Fruit fly (Drosophila melanogaster) whole organism, embryonic: ENCODE measurements around the gene CG45676.

Experiments
- Awh ChIP-seq: fragments of 200-800 bp; sonication (Bioruptor generic); IDR thresholded peaks from 2 replicates; pipeline ENCODE4, ENCODE4 v1.3.6; 2022; ENCODE audit warnings: missing biosample characterization, missing genetic modification characterization
- CG10147 ChIP-seq: fragments of 200-800 bp; sonication (Bioruptor generic); optimal IDR thresholded peaks from 2 replicates; lab custom pipeline; 2019; ENCODE audit warnings: missing biosample characterization, mild to moderate bottlenecking, missing genetic modification characterization, moderate library complexity
- CG10267 ChIP-seq: fragments of 200-800 bp; sonication (Bioruptor generic); optimal IDR thresholded peaks from 2 replicates; lab custom pipeline; 2018; ENCODE audit warnings: missing biosample characterization, mild to moderate bottlenecking, missing genetic modification characterization, moderate library complexity
- CG10543 ChIP-seq: fragments of 200-800 bp; sonication (Bioruptor generic); optimal IDR thresholded peaks from 3 replicates; lab custom pipeline; 2017; ENCODE audit warnings: missing biosample characterization, mild to moderate bottlenecking, missing genetic modification characterization, moderate library complexity
- CG10979 ChIP-seq: fragments of 200-800 bp; sonication (Bioruptor generic); optimal IDR thresholded peaks from 2 replicates; lab custom pipeline; 2018; ENCODE audit warnings: missing biosample characterization, mild to moderate bottlenecking, missing genetic modification characterization, moderate library complexity
- CG14710 ChIP-seq: fragments of 200-800 bp; sonication (Bioruptor generic); optimal IDR thresholded peaks from 3 replicates; lab custom pipeline; 2019; ENCODE audit warnings: missing biosample characterization, mild to moderate bottlenecking, missing genetic modification characterization, moderate library complexity
- CG15696 ChIP-seq: fragments of 200-800 bp; sonication (Bioruptor generic); optimal IDR thresholded peaks from 2 replicates; lab custom pipeline; 2019; ENCODE audit warnings: missing biosample characterization, mild to moderate bottlenecking, missing genetic modification characterization, moderate library complexity
- CG1603 ChIP-seq: fragments of 200-800 bp; sonication (Bioruptor generic); optimal IDR thresholded peaks from 2 replicates; lab custom pipeline; 2019; ENCODE audit warnings: missing biosample characterization, mild to moderate bottlenecking, missing genetic modification characterization, moderate library complexity
- CG16863 ChIP-seq: fragments of 200-800 bp; sonication (Bioruptor generic); optimal IDR thresholded peaks from 3 replicates; lab custom pipeline; 2016; ENCODE audit warnings: missing biosample characterization, missing genetic modification characterization
- CG3163 ChIP-seq: fragments of 200-800 bp; sonication (Bioruptor generic); optimal IDR thresholded peaks from 3 replicates; lab custom pipeline; 2016; ENCODE audit warnings: missing biosample characterization, missing genetic modification characterization
- CG5953 ChIP-seq: fragments of 200-800 bp; sonication (Bioruptor generic); IDR thresholded peaks from 2 replicates; pipeline ENCODE4 v1.3.6; 2022; ENCODE audit warnings: missing biosample characterization, missing genetic modification characterization
- CG6854 ChIP-seq: fragments of 200-800 bp; sonication (Bioruptor generic); optimal IDR thresholded peaks from 3 replicates; lab custom pipeline; 2017; ENCODE audit warnings: missing biosample characterization, mild to moderate bottlenecking, missing genetic modification characterization
- CG7357 ChIP-seq: fragments of 200-800 bp; sonication (Bioruptor generic); IDR thresholded peaks from 3 replicates; pipeline ENCODE4 v1.3.6; 2022; ENCODE audit warnings: missing biosample characterization, missing genetic modification characterization
- CG8290 ChIP-seq, 3 experiments: fragments of 200-800 bp; sonication (Bioruptor generic); optimal IDR thresholded peaks; 2 replicates each; lab custom pipeline; 2016 to 2019; ENCODE audit warnings: missing biosample characterization in 3 of 3, missing genetic modification characterization in 3 of 3, mild to moderate bottlenecking in 2 of 3, moderate library complexity in 1 of 3
- CG9215 ChIP-seq: fragments of 200-800 bp; sonication (Bioruptor generic); IDR thresholded peaks from 2 replicates; pipeline ENCODE4 v1.3.6; 2022; ENCODE audit warnings: missing biosample characterization, missing genetic modification characterization
- Deaf1 ChIP-seq: fragments of 200-800 bp; optimal IDR thresholded peaks from 3 replicates; lab custom pipeline; 2019; ENCODE audit warnings: missing biosample characterization, mild to moderate bottlenecking, missing genetic modification characterization, moderate library complexity
- HLH3B ChIP-seq: fragments of 200-800 bp; sonication (Bioruptor generic); IDR thresholded peaks from 2 replicates; pipeline ENCODE4 v1.3.6; 2022; ENCODE audit warnings: missing biosample characterization, missing genetic modification characterization
- Hmr ChIP-seq: fragments of 200-800 bp; sonication (Bioruptor generic); optimal IDR thresholded peaks from 3 replicates; lab custom pipeline; 2017; ENCODE audit warnings: mild to moderate bottlenecking, missing biosample characterization, missing genetic modification reagents, missing genetic modification characterization
- MTF-1 ChIP-seq: fragments of 200-800 bp; sonication (Bioruptor generic); optimal IDR thresholded peaks from 2 replicates; lab custom pipeline; 2018; ENCODE audit warnings: missing biosample characterization, mild to moderate bottlenecking, missing genetic modification characterization, borderline replicate concordance
- Mes4 ChIP-seq: fragments of 200-800 bp; sonication (Bioruptor generic); optimal IDR thresholded peaks from 2 replicates; lab custom pipeline; 2016; ENCODE audit warnings: missing biosample characterization, missing genetic modification characterization
- Neu2 ChIP-seq: fragments of 200-800 bp; sonication (Bioruptor generic); optimal IDR thresholded peaks from 3 replicates; lab custom pipeline; 2016; ENCODE audit warnings: missing biosample characterization, missing genetic modification characterization, borderline replicate concordance
- Ssrp ChIP-seq: fragments of 200-800 bp; sonication (Bioruptor generic); optimal IDR thresholded peaks from 2 replicates; lab custom pipeline; 2018; ENCODE audit warnings: missing biosample characterization, mild to moderate bottlenecking, missing genetic modification characterization, moderate library complexity
- Vsx1 ChIP-seq: fragments of 200-800 bp; sonication (Bioruptor generic); optimal IDR thresholded peaks from 2 replicates; lab custom pipeline; 2017; ENCODE audit warnings: missing biosample characterization, mild to moderate bottlenecking, missing genetic modification characterization, missing genetic modification reagents
- Xrp1 ChIP-seq: fragments of 200-800 bp; sonication (Bioruptor generic); IDR thresholded peaks from 2 replicates; pipeline ENCODE4 v1.3.6; 2022; ENCODE audit warnings: missing biosample characterization, missing genetic modification characterization
- YL-1 ChIP-seq: fragments of 200-800 bp; sonication (Bioruptor generic); optimal IDR thresholded peaks from 3 replicates; lab custom pipeline; 2017; ENCODE audit warnings: missing biosample characterization, mild to moderate bottlenecking, missing genetic modification characterization
- ase ChIP-seq: fragments of 200-800 bp; sonication (Bioruptor generic); IDR thresholded peaks from 3 replicates; pipeline ENCODE4 v1.3.6; 2022; ENCODE audit warnings: missing biosample characterization, missing genetic modification characterization
- cas ChIP-seq: fragments of 200-800 bp; sonication (Bioruptor generic); IDR thresholded peaks from 2 replicates; pipeline ENCODE4 v1.3.6; 2022; ENCODE audit warnings: missing biosample characterization, missing genetic modification characterization
- chm ChIP-seq: fragments of 200-800 bp; sonication (Bioruptor generic); IDR thresholded peaks from 2 replicates; pipeline ENCODE4 v1.3.6; 2022; ENCODE audit warnings: missing biosample characterization, missing genetic modification characterization
- esg ChIP-seq: fragments of 200-800 bp; sonication (Bioruptor generic); conservative IDR thresholded peaks from 2 replicates; pipeline ENCODE4 v1.3.6; 2022; ENCODE audit warnings: missing biosample characterization, missing genetic modification characterization
- ewg ChIP-seq: fragments of 200-800 bp; sonication (Bioruptor generic); optimal IDR thresholded peaks from 3 replicates; lab custom pipeline; 2017; ENCODE audit warnings: mild to moderate bottlenecking, missing biosample characterization, missing genetic modification reagents, missing genetic modification characterization
- fd96Cb ChIP-seq: fragments of 200-800 bp; sonication (Bioruptor generic); optimal IDR thresholded peaks from 2 replicates; lab custom pipeline; 2018; ENCODE audit warnings: missing biosample characterization, mild to moderate bottlenecking, missing genetic modification characterization, moderate library complexity
- gcm2 ChIP-seq: fragments of 200-800 bp; sonication (Bioruptor generic); optimal IDR thresholded peaks from 2 replicates; lab custom pipeline; 2016; ENCODE audit warnings: missing biosample characterization, missing genetic modification characterization
- her ChIP-seq: fragments of 200-800 bp; sonication (Bioruptor generic); optimal IDR thresholded peaks from 2 replicates; lab custom pipeline; 2016; ENCODE audit warnings: missing biosample characterization, missing genetic modification characterization
- jumu ChIP-seq: fragments of 200-800 bp; sonication (Bioruptor generic); optimal IDR thresholded peaks from 3 replicates; lab custom pipeline; 2016; ENCODE audit warnings: missing biosample characterization, missing genetic modification characterization
- klu ChIP-seq: fragments of 200-800 bp; sonication (Bioruptor generic); IDR thresholded peaks from 2 replicates; pipeline ENCODE4 v1.3.6; 2022; ENCODE audit warnings: missing biosample characterization, missing genetic modification characterization
- lov ChIP-seq, 2 experiments: fragments of 200-800 bp in 1 of 2; fragments of >200 bp in 1 of 2; sonication (Bioruptor generic) in 1 of 2; IDR thresholded peaks in 1 of 2; optimal IDR thresholded peaks in 1 of 2; 2 replicates in 1 of 2; 3 replicates in 1 of 2; pipeline versions ENCODE4 v1.3.6 to Lab custom; 2017 to 2022; ENCODE audit warnings: missing biosample characterization in 1 of 2, missing genetic modification characterization in 1 of 2
- maf-S ChIP-seq: fragments of 200-800 bp; sonication (Bioruptor generic); optimal IDR thresholded peaks from 2 replicates; lab custom pipeline; 2016; ENCODE audit warnings: missing biosample characterization, missing genetic modification characterization
- mam ChIP-seq: fragments of 200-800 bp; sonication (Bioruptor generic); optimal IDR thresholded peaks from 3 replicates; lab custom pipeline; 2016; ENCODE audit warnings: missing biosample characterization, missing genetic modification characterization
- nau ChIP-seq: fragments of 200-800 bp; sonication (Bioruptor generic); optimal IDR thresholded peaks from 3 replicates; lab custom pipeline; 2017; ENCODE audit warnings: missing biosample characterization, mild to moderate bottlenecking, missing genetic modification characterization, missing genetic modification reagents
- salm ChIP-seq: fragments of 200-800 bp; sonication (Bioruptor generic); optimal IDR thresholded peaks from 2 replicates; lab custom pipeline; 2018; ENCODE audit warnings: missing biosample characterization, mild to moderate bottlenecking, missing genetic modification characterization
- scrt ChIP-seq: fragments of 200-800 bp; sonication (Bioruptor generic); optimal IDR thresholded peaks from 2 replicates; lab custom pipeline; 2018; ENCODE audit warnings: missing biosample characterization, mild to moderate bottlenecking, missing genetic modification characterization, moderate library complexity
- sens-2 ChIP-seq: fragments of 200-800 bp; sonication (Bioruptor generic); IDR thresholded peaks from 2 replicates; pipeline ENCODE4 v1.3.6; 2022; ENCODE audit warnings: missing biosample characterization, missing genetic modification characterization
- sna ChIP-seq: fragments of 200-800 bp; sonication (Bioruptor generic); IDR thresholded peaks from 2 replicates; pipeline ENCODE4 v1.3.6; 2022; ENCODE audit warnings: missing biosample characterization, missing genetic modification characterization; ENCODE audit not compliant: partially characterized antibody
- so ChIP-seq: fragments of 200-800 bp; sonication (Bioruptor generic); IDR thresholded peaks from 3 replicates; pipeline ENCODE4 v1.3.6; 2022; ENCODE audit warnings: missing biosample characterization, missing genetic modification characterization
- stwl ChIP-seq: fragments of 200-800 bp; sonication (Bioruptor generic); optimal IDR thresholded peaks from 3 replicates; lab custom pipeline; 2018; ENCODE audit warnings: missing biosample characterization, mild to moderate bottlenecking, missing genetic modification characterization, moderate library complexity
- tup ChIP-seq: fragments of 200-800 bp; sonication (Bioruptor generic); optimal IDR thresholded peaks from 2 replicates; lab custom pipeline; 2016; ENCODE audit warnings: missing biosample characterization, mild to moderate bottlenecking, missing genetic modification characterization, moderate library complexity
- yki ChIP-seq: fragments of >200 bp; optimal IDR thresholded peaks from 3 replicates; lab custom pipeline; 2018
- zen2 ChIP-seq: fragments of 200-800 bp; sonication (Bioruptor generic); IDR thresholded peaks from 3 replicates; pipeline ENCODE4 v1.3.6; 2022; ENCODE audit warnings: missing biosample characterization, missing genetic modification characterization; ENCODE audit not compliant: partially characterized antibody

The CG45676 gene

DNA sequence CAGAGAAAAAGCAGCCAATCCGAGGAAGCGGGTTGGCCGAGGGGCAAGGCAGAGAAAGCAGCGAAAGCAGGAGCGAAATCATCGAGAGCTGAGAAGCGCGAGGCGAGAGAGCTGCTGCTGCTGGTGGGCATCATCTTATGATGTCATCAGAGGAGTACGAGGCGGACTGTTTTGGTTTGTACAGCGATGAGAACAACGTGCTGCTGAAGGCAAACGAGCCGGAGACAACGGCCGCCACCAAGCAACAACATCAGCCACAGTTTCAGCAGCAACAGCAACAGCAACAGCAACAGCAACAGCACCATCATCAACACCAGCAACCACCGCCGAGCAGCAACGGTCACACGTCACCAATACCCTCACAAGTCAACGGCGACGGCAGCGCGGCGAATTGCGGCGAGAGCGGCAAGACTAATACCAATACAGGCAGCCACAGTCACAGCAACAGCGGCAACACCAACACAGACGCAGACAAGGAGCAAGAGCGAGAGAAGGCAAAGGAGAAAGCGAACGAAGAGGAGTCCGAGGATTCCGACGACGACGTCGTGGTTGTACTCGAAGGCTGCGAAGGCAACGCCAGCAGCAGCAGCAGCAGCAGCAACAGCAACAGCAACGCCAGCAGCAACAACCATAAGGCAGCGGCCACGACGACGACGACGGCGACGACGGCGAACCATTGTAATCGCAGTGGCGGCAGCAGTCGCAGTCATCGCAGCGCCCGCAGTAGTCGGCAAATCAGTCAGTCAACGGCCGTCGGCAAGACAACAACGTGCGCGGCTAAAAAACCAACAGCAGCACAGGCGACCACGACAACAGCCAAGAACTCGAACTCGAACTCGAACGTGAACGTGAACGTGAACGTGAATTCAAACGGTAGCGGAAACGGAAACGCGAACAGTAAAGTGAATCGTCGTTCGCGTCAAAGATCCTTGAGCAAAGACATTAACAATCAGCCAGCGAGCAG is 46.4 kb upstream of the CG45676 start (continued):
- no peak for TF ChIP-seq CG7357 (GFP tag; lab: Robert Waterston, UW)
- no peak for TF ChIP-seq MTF-1 (GFP tag; lab: Kevin White, UChicago)
- no peak for TF ChIP-seq mam
- no peak for TF ChIP-seq CG10147 (GFP tag; lab: Kevin White, UChicago)
- TF ChIP-seq YL-1 = no peak
- TF ChIP-seq esg (GFP tag; lab: Robert Waterston, UW) = no peak
- no peak for TF ChIP-seq fd96Cb (tag; lab: Kevin White, UChicago)
- peak; percentile 13 for TF ChIP-seq CG16863
- peak; percentile 65 for TF ChIP-seq CG3163 (GFP tag; lab: Kevin White, UChicago)
- no peak for TF ChIP-seq scrt (GFP tag; lab: Kevin White, UChicago)
- TF ChIP-seq Deaf1 (tag; lab: Kevin White, UChicago) = peak; percentile 98
- no peak for TF ChIP-seq stwl (tag; lab: Kevin White, UChicago)
- TF ChIP-seq Awh (GFP tag; lab: Robert Waterston, UW) = no peak
- TF ChIP-seq Hmr = peak; percentile 21
- TF ChIP-seq chm (GFP tag; lab: Robert Waterston, UW) = peak; percentile 60
- TF ChIP-seq nau (GFP tag; lab: Kevin White, UChicago) = no peak
- peak; percentile 28 for TF ChIP-seq CG10979 (tag; lab: Kevin White, UChicago)
- no peak for TF ChIP-seq yki (lab: Kevin White, UChicago)
- TF ChIP-seq salm (tag; lab: Kevin White, UChicago) = no peak
- TF ChIP-seq gcm2 (GFP tag; lab: Kevin White, UChicago) = no peak
- no peak for TF ChIP-seq CG8290 (GFP tag; optimal IDR thresholded peaks at IDR 0.05; lab: Kevin White, UChicago)
- no peak for TF ChIP-seq CG8290 (tag; optimal IDR thresholded peaks at IDR 0.05; lab: Kevin White, UChicago)
- TF ChIP-seq ase (GFP tag; lab: Robert Waterston, UW) = no peak
- TF ChIP-seq CG5953 = no peak
- TF ChIP-seq tup (GFP tag; lab: Kevin White, UChicago) = no peak
- TF ChIP-seq CG1603 (tag; lab: Kevin White, UChicago) = no peak
- no peak for TF ChIP-seq so (GFP tag; lab: Robert Waterston, UW)
- peak; percentile 25 for TF ChIP-seq her
- peak; percentile 26; the same call in 1 of the 2 replicates for TF ChIP-seq HLH3B (GFP tag; lab: Robert Waterston, UW)
- TF ChIP-seq ewg = peak; percentile 40
- no peak for TF ChIP-seq Ssrp (tag; lab: Kevin White, UChicago)
- TF ChIP-seq Mes4 (GFP tag; lab: Kevin White, UChicago) = peak; percentile 63
- TF ChIP-seq zen2 (GFP tag; lab: Robert Waterston, UW) = no peak
- peak; percentile 34; the same call in 1 of the 2 replicates for TF ChIP-seq sna (GFP tag; lab: Robert Waterston, UW)
- no peak for TF ChIP-seq Neu2 (GFP tag; lab: Kevin White, UChicago)
- TF ChIP-seq lov (optimal IDR thresholded peaks at IDR 0.05; lab: Kevin White, UChicago) = no peak
- no peak for TF ChIP-seq lov (GFP tag; IDR thresholded peaks at IDR 0.05; lab: Robert Waterston, UW)
- peak; percentile 13 for TF ChIP-seq CG10543 (GFP tag; lab: Kevin White, UChicago)
- TF ChIP-seq cas (GFP tag; lab: Robert Waterston, UW) = no peak
- TF ChIP-seq klu (GFP tag; lab: Robert Waterston, UW) = no peak
- TF ChIP-seq CG6854 (GFP tag; lab: Kevin White, UChicago) = no peak
- no peak for TF ChIP-seq CG9215 (GFP tag; lab: Robert Waterston, UW)
- no peak for TF ChIP-seq maf-S (GFP tag; lab: Kevin White, UChicago)
- TF ChIP-seq CG10267 = peak; percentile 14
- TF ChIP-seq sens-2 (GFP tag; lab: Robert Waterston, UW) = no peak
- TF ChIP-seq Xrp1 (GFP tag; lab: Robert Waterston, UW) = no peak
- no peak for TF ChIP-seq CG14710 (tag; lab: Kevin White, UChicago)
- no peak for TF ChIP-seq CG15696 (tag; lab: Kevin White, UChicago)
- no peak for TF ChIP-seq jumu (GFP tag; lab: Kevin White, UChicago)
- no peak for TF ChIP-seq Vsx1 (GFP tag; lab: Kevin White, UChicago)
